Fruit fly (Drosophila melanogaster) ovary, adult (tissue): ENCODE results near the gene CG7049.

Experiments used
- CG17801 ChIP-seq: fragments of 200-800 bp; optimal IDR thresholded peaks from 2 replicates; lab custom pipeline; 2019; ENCODE audit warnings: missing biosample characterization, mild to moderate bottlenecking, missing genetic modification characterization, moderate library complexity; ENCODE audit not compliant: partially characterized antibody

CG7049 gene

dm6 chr3L:175949-176348, at the start of gene CG7049:
CG7049 (minus strand) TSS chr3L:176228.
- TF ChIP-seq CG17801 (GFP tag; lab: Kevin White, UChicago), result peak; percentile 43

- TF ChIP-seq CG17801 (GFP tag; lab: Kevin White, UChicago), result no peak
Measured at dm6 chr3L:225120-225519, 49.1 kb upstream of the CG7049 start.

dm6 chr3L:224004-224951, 48.2 kb upstream of the CG7049 start:
- TF ChIP-seq CG17801 (GFP tag; lab: Kevin White, UChicago), result no peak

DNA sequence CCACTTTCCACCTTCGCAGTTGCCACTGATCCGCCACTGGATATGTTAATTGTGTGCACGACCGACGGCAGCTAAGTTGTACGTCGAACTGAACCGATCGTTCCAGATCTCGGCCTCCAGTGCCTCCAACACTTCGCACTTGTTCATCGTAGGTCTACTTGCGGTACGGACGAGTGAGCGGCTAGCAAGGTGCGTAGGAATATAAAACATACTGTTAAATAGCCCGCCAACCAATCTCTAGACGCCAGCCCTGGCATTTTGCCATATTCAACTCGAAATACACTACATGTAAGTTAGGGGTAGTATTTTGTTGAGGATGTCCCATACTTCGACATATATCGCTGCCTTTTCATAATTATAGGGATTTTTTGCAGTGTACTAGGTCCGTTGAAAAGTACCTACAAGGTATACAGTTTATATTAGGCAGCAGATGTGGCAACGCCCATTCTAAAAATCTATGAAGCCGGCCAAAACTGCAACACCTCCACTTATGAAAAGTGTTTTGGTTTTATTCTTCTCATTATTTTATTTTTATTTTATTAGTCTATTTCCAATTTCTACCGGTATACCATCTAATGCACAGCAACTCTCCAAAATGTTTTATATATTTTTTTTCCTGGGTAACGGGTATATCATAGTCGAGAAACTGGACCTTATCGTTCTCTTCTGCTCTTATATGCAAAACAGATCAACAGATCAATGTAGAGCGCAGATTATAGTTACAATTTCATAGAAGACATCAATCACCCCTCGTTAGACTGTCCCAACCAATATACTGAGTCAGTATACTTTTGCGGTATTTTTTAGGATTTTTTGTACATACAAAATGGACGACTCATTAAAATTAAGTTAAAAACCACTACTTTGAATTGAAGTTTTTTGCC, 47.2 kb upstream of the CG7049 start, which contains the start of the genes pyx and CG33229:
pyx (minus strand) TSS at position 51 of the 884 bp plus-strand sequence.
CG33229 (plus strand) TSS at position 834 of the 884 bp plus-strand sequence.
- TF ChIP-seq CG17801 (GFP tag; lab: Kevin White, UChicago), result peak; percentile 29

DNA sequence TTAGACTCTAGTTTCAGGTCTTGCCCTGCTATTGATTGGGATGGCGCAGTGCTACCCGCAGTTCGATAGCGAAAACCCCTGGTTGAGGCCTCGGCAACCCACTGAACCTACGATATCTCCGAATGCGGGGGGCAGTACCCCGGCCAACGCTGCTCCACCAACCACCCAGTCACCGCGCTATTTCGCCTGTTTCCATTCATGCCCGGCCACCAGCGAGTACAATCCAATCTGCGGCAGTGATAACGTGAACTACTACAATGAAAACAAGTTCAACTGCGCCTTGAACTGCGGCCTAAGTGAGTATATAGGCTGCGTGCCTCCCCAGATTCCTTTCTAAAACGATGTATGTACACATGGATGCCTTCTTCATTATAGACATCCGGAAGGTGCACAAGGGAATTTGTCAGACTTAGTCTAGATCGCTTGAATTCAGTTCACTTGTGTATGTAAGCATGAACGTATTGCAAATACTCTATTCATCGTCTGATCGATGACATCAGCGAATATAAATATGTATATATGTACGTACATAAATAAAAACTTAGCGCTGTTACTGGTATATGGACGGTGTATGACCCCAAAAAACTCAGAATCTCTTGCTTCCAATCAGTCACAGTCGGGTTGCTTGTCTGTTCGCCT, 41.6 kb upstream of the CG7049 start, which contains the start of gene CG13877:
CG13877 (plus strand) TSS at position 589 of the 639 bp plus-strand sequence.
- TF ChIP-seq CG17801 (GFP tag; lab: Kevin White, UChicago), result no peak

dm6 chr3L:216325-216724, 40.3 kb upstream of the CG7049 start, which contains the start of gene Kaz1-ORFB:
Kaz1-ORFB (plus strand) TSS chr3L:216625.
- TF ChIP-seq CG17801 (GFP tag; lab: Kevin White, UChicago), result no peak

dm6 chr3L:212520-212919, 36.5 kb upstream of the CG7049 start, which contains the start of the genes thoc7 and Dis3l2:
thoc7 (minus strand) TSS chr3L:212687.
Dis3l2 (plus strand) TSS chr3L:212709.
- TF ChIP-seq CG17801 (GFP tag; lab: Kevin White, UChicago), result peak; percentile 11

DNA sequence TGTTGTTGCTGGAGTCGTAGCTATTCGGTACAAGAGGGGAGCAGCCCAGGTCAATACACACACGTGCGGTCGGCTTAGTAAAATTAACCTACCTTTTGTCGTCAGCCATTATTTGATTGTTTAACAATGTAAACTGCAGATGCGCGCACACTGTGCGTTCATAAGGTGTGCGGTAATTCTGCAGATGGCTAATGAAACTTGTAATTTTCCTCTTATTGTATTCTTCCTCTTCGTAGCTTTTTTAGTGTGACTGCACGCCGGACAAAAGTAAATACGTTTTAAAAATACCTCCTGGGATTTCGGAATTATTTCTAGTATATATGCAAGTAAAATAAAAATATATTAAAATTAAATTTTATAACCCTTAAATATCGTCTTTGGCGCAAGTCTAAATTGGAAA, 35.2 kb upstream of the CG7049 start, which contains the start of gene Prp4k:
Prp4k (minus strand) TSS at position 258 of the 400 bp plus-strand sequence.
- peak; percentile 40 for TF ChIP-seq CG17801 (GFP tag; lab: Kevin White, UChicago)

DNA sequence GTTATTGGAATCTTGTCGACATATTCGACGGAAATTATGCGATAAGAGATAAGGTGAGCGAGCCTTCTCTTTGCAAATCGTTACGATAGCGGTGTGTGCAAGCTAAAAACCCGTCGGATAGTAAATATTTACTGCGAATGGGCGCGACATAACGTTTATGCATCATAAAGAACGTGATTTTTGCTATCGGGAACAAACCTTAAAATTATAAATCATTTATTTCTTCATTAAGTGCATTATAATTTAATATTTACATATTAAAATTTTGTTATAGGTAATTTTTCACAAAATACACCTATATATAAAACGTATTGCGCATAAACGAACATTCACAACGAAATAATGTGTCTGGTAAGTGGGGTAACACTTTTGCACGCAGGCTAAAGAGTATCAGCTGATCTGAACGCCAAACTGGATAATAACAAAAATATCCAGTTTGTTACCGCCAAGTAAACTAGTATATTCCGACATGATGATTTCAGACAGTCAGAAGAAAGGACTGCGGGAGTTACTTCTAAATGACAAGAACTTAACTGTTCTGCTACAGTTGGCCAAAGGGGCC, 29.8 kb upstream of the CG7049 start, which contains the start of the genes Gk1 and CG13876:
Gk1 (minus strand) TSS at position 122 of the 562 bp plus-strand sequence.
CG13876 (plus strand) TSS at position 412 of the 562 bp plus-strand sequence.
- peak; percentile 99 for TF ChIP-seq CG17801 (GFP tag; lab: Kevin White, UChicago)

dm6 chr3L:203536-204135, 27.6 kb upstream of the CG7049 start, which contains the start of gene NitFhit:
NitFhit (plus strand) TSS chr3L:203730.
- TF ChIP-seq CG17801 (GFP tag; lab: Kevin White, UChicago), result no peak

- TF ChIP-seq CG17801 (GFP tag; lab: Kevin White, UChicago), result peak; percentile 76
Measured at dm6 chr3L:199754-200596, 23.9 kb upstream of the CG7049 start, which contains the start of the genes rno and mri. rno (minus strand) TSS chr3L:199762. mri (plus strand) TSS chr3L:200174.
